Worm (Caenorhabditis elegans): ENCODE data around the gene pqn-29.

The pqn-29 gene

ce11 chrIII:4653374-4653773 is 7.2 kb upstream of the pqn-29 start:
- TF ChIP-seq sdc-2 (tag; optimal IDR thresholded peaks at IDR 0.05) (no peak), C38D4.7 (GFP tag; optimal IDR thresholded peaks at IDR 0.05) (no peak), unc-55 (GFP tag; optimal IDR thresholded peaks at IDR 0.05) (no peak), K09A11.1 (tag; optimal IDR thresholded peaks at IDR 0.05; ENCODE audit: insufficient read depth) (no peak), ceh-48 (tag; optimal IDR thresholded peaks at IDR 0.05) (no peak), fkh-6 (tag; optimal IDR thresholded peaks at IDR 0.05) (no peak), hlh-13 (GFP tag; optimal IDR thresholded peaks at IDR 0.05) (no peak), ceh-6 (GFP tag; optimal IDR thresholded peaks at IDR 0.05) (no peak), syd-9 (tag; optimal IDR thresholded peaks at IDR 0.05) (no peak), ets-4 (tag; optimal IDR thresholded peaks at IDR 0.05) (no peak), ceh-19 (GFP tag; optimal IDR thresholded peaks at IDR 0.05) (no peak), che-1 (tag; optimal IDR thresholded peaks at IDR 0.05) (no peak), ztf-16 (tag; optimal IDR thresholded peaks at IDR 0.05) (no peak), unc-42 (tag; optimal IDR thresholded peaks at IDR 0.05) (no peak), ceh-2 (tag; optimal IDR thresholded peaks at IDR 0.05) (no peak), elt-2 (tag; optimal IDR thresholded peaks at IDR 0.05) (no peak), ceh-45 (GFP tag; IDR thresholded peaks at IDR 0.05) (no peak), pax-1 (tag; optimal IDR thresholded peaks at IDR 0.05) (no peak), ceh-22 (tag; optimal IDR thresholded peaks at IDR 0.05) (no peak)

- TF ChIP-seq hlh-30 (tag; optimal IDR thresholded peaks at IDR 0.05; ENCODE audit: insufficient read depth) = peak; percentile 35
- TF ChIP-seq dve-1 (tag; optimal IDR thresholded peaks at IDR 0.05) = no peak
Measured at ce11 chrIII:4649811-4650544, 3.8 kb upstream of the pqn-29 start, which contains the start of gene ppm-2. Gene ppm-2 (plus strand): TSS chrIII:4650494.

- TF ChIP-seq madf-2 (tag; optimal IDR thresholded peaks at IDR 0.05) (peak; percentile 37), dve-1 (tag; optimal IDR thresholded peaks at IDR 0.05) (peak; percentile 80), ama-1 (optimal IDR thresholded peaks at IDR 0.05) (no peak), eyg-1 (tag; optimal IDR thresholded peaks at IDR 0.05) (no peak), pros-1 (tag; optimal IDR thresholded peaks at IDR 0.05) (peak; percentile 40), nhr-11 (tag; optimal IDR thresholded peaks at IDR 0.05) (no peak), unc-55 (GFP tag; optimal IDR thresholded peaks at IDR 0.05) (peak; percentile 92), hlh-15 (tag; optimal IDR thresholded peaks at IDR 0.05) (no peak), syd-9 (tag; optimal IDR thresholded peaks at IDR 0.05) (no peak), fkh-10 (GFP tag; optimal IDR thresholded peaks at IDR 0.05) (no peak), ceh-48 (tag; optimal IDR thresholded peaks at IDR 0.05) (peak; percentile 96), ahr-1 (tag; optimal IDR thresholded peaks at IDR 0.05) (no peak), sox-4 (tag; optimal IDR thresholded peaks at IDR 0.05) (no peak), ceh-18 (tag; optimal IDR thresholded peaks at IDR 0.05) (peak; percentile 96), ztf-16 (tag; optimal IDR thresholded peaks at IDR 0.05) (no peak), ttx-3 (tag; optimal IDR thresholded peaks at IDR 0.05) (no peak), ceh-19 (GFP tag; optimal IDR thresholded peaks at IDR 0.05) (peak; percentile 7), F13H6.1 (tag; optimal IDR thresholded peaks at IDR 0.05) (peak; percentile 85), C08G9.2 (tag; optimal IDR thresholded peaks at IDR 0.05) (no peak), unc-3 (GFP tag; conservative IDR thresholded peaks at IDR 0.05) (no peak), unc-3 (tag; optimal IDR thresholded peaks at IDR 0.05) (no peak), pax-1 (tag; optimal IDR thresholded peaks at IDR 0.05) (peak; percentile 53), hlh-6 (tag; optimal IDR thresholded peaks at IDR 0.05) (no peak), gmeb-2 (tag; optimal IDR thresholded peaks at IDR 0.05) (no peak), pha-4 (tag; optimal IDR thresholded peaks at IDR 0.05) (no peak), hlh-8 (tag; optimal IDR thresholded peaks at IDR 0.05) (peak; percentile 63), ceh-22 (tag; optimal IDR thresholded peaks at IDR 0.05) (no peak), ceh-31 (tag; optimal IDR thresholded peaks at IDR 0.05) (peak; percentile 83), ceh-45 (GFP tag; IDR thresholded peaks at IDR 0.05) (no peak), zip-5 (tag; optimal IDR thresholded peaks at IDR 0.05) (no peak), ceh-34 (tag; optimal IDR thresholded peaks at IDR 0.05) (peak; percentile 83), ceh-24 (tag; optimal IDR thresholded peaks at IDR 0.05) (no peak), npax-4 (tag; optimal IDR thresholded peaks at IDR 0.05) (no peak), pqm-1 (tag; optimal IDR thresholded peaks at IDR 0.05) (peak; percentile 87), sdc-2 (tag; optimal IDR thresholded peaks at IDR 0.05) (no peak), K09A11.1 (tag; optimal IDR thresholded peaks at IDR 0.05; ENCODE audit: insufficient read depth) (peak; percentile 43), lin-11 (tag; optimal IDR thresholded peaks at IDR 0.05) (no peak), ceh-14 (tag; optimal IDR thresholded peaks at IDR 0.05) (peak; percentile 32)
Measured at ce11 chrIII:4649363-4649768, 3.2 kb upstream of the pqn-29 start.
